Fruit fly (Drosophila melanogaster) whole organism, embryonic: ENCODE results near the gene CG5096.

ENCODE experiments used
- Bgb ChIP-seq: fragments of 200-800 bp; sonication (Bioruptor generic); IDR thresholded peaks from 2 replicates; pipeline ENCODE4 v1.3.6; 2022; ENCODE audit warnings: missing biosample characterization, missing genetic modification characterization; ENCODE audit not compliant: partially characterized antibody
- CG12155 ChIP-seq: fragments of 200-800 bp; sonication (Bioruptor generic); optimal IDR thresholded peaks from 3 replicates; lab custom pipeline; 2016; ENCODE audit warnings: missing biosample characterization, missing genetic modification characterization
- CG13287 ChIP-seq: fragments of 200-800 bp; sonication (Bioruptor generic); IDR thresholded peaks from 2 replicates; pipeline ENCODE4 v1.3.6; 2022; ENCODE audit warnings: missing biosample characterization, missing genetic modification characterization; ENCODE audit not compliant: partially characterized antibody
- CG14710 ChIP-seq: fragments of 200-800 bp; sonication (Bioruptor generic); optimal IDR thresholded peaks from 3 replicates; lab custom pipeline; 2019; ENCODE audit warnings: missing biosample characterization, mild to moderate bottlenecking, missing genetic modification characterization, moderate library complexity
- CG1603 ChIP-seq: fragments of 200-800 bp; sonication (Bioruptor generic); optimal IDR thresholded peaks from 2 replicates; lab custom pipeline; 2019; ENCODE audit warnings: missing biosample characterization, mild to moderate bottlenecking, missing genetic modification characterization, moderate library complexity
- CG18262 ChIP-seq: fragments of 200-800 bp; optimal IDR thresholded peaks from 3 replicates; lab custom pipeline; 2019; ENCODE audit warnings: missing biosample characterization, mild to moderate bottlenecking, missing genetic modification characterization, moderate library complexity
- CG18476 ChIP-seq: fragments of 200-800 bp; sonication (Bioruptor generic); optimal IDR thresholded peaks from 2 replicates; lab custom pipeline; 2016; ENCODE audit warnings: missing biosample characterization, mild to moderate bottlenecking, missing genetic modification characterization
- CG2116 ChIP-seq: fragments of 200-800 bp; sonication (Bioruptor generic); optimal IDR thresholded peaks from 3 replicates; lab custom pipeline; 2018; ENCODE audit warnings: missing biosample characterization, mild to moderate bottlenecking, missing genetic modification characterization
- CG2712 ChIP-seq: fragments of 200-800 bp; optimal IDR thresholded peaks from 3 replicates; lab custom pipeline; 2019; ENCODE audit warnings: missing biosample characterization, mild to moderate bottlenecking, missing genetic modification characterization, moderate library complexity
- CG30403 ChIP-seq: fragments of 200-800 bp; sonication (Bioruptor generic); optimal IDR thresholded peaks from 3 replicates; lab custom pipeline; 2016; ENCODE audit warnings: missing biosample characterization, missing genetic modification characterization
- CG33557 ChIP-seq: fragments of 200-800 bp; sonication (Bioruptor generic); optimal IDR thresholded peaks from 2 replicates; lab custom pipeline; 2019; ENCODE audit warnings: missing biosample characterization, mild to moderate bottlenecking, missing genetic modification characterization, moderate library complexity
- CG34376 ChIP-seq: fragments of 200-800 bp; sonication (Bioruptor generic); optimal IDR thresholded peaks from 2 replicates; lab custom pipeline; 2018; ENCODE audit warnings: missing biosample characterization, mild to moderate bottlenecking, missing genetic modification characterization
- CG34422 ChIP-seq: fragments of 200-800 bp; sonication (Bioruptor generic); IDR thresholded peaks from 3 replicates; pipeline ENCODE4 v1.3.6; 2022; ENCODE audit warnings: missing biosample characterization, missing genetic modification characterization
- CG4424 ChIP-seq: fragments of 200-800 bp; sonication (Bioruptor generic); optimal IDR thresholded peaks from 3 replicates; lab custom pipeline; 2016; ENCODE audit warnings: missing biosample characterization, missing genetic modification characterization
- CG4707 ChIP-seq: fragments of 200-800 bp; sonication (Bioruptor generic); optimal IDR thresholded peaks from 2 replicates; lab custom pipeline; 2018; ENCODE audit warnings: missing biosample characterization, mild to moderate bottlenecking, missing genetic modification characterization, moderate library complexity
- CG6683 ChIP-seq: fragments of 200-800 bp; sonication (Bioruptor generic); optimal IDR thresholded peaks from 2 replicates; lab custom pipeline; 2017; ENCODE audit warnings: missing biosample characterization, mild to moderate bottlenecking, missing genetic modification characterization, missing genetic modification reagents
- CHES-1-like ChIP-seq: fragments of 200-800 bp; sonication (Bioruptor generic); optimal IDR thresholded peaks from 2 replicates; lab custom pipeline; 2016; ENCODE audit warnings: missing biosample characterization, missing genetic modification characterization
- CrebB ChIP-seq: fragments of 200-800 bp; sonication (Bioruptor generic); optimal IDR thresholded peaks from 3 replicates; lab custom pipeline; 2018; ENCODE audit warnings: missing biosample characterization, mild to moderate bottlenecking, missing genetic modification characterization
- Eip74EF ChIP-seq, 2 experiments: fragments of 200-800 bp in 1 of 2; fragments of >200 bp in 1 of 2; sonication (Bioruptor generic) in 1 of 2; optimal IDR thresholded peaks; 2 replicates each; lab custom pipeline; 2017 to 2019; ENCODE audit warnings: missing biosample characterization in 2 of 2, missing genetic modification characterization in 2 of 2, mild to moderate bottlenecking in 1 of 2, moderate library complexity in 1 of 2
- Max ChIP-seq: fragments of 200-800 bp; sonication (Bioruptor generic); optimal IDR thresholded peaks from 2 replicates; lab custom pipeline; 2016; ENCODE audit warnings: missing biosample characterization, mild to moderate bottlenecking, missing genetic modification characterization
- Med ChIP-seq: fragments of 200-800 bp; sonication (Bioruptor generic); peaks from one replicate; lab custom pipeline; 2016; ENCODE audit warnings: missing biosample characterization, missing genetic modification characterization, mild to moderate bottlenecking, inconsistent platforms, moderate library complexity
- Nf-YC ChIP-seq: fragments of 200-800 bp; optimal IDR thresholded peaks from 3 replicates; lab custom pipeline; 2019; ENCODE audit warnings: missing biosample characterization, mild to moderate bottlenecking, missing genetic modification characterization, moderate library complexity
- Scr ChIP-seq: fragments of 200-800 bp; sonication (Bioruptor generic); IDR thresholded peaks from 2 replicates; pipeline ENCODE4 v1.3.6; 2022; ENCODE audit warnings: missing biosample characterization, missing genetic modification characterization; ENCODE audit not compliant: partially characterized antibody
- Sin3A ChIP-seq: fragments of >200 bp; optimal IDR thresholded peaks from 2 replicates; lab custom pipeline; 2018
- Sox100B ChIP-seq: fragments of 200-800 bp; sonication (Bioruptor generic); optimal IDR thresholded peaks from 3 replicates; lab custom pipeline; 2018; ENCODE audit warnings: missing biosample characterization, mild to moderate bottlenecking, missing genetic modification characterization
- Stat92E ChIP-seq, 3 experiments: fragments of >200 bp in 2 of 3; fragments of 200-800 bp in 1 of 3; sonication (Bioruptor generic) in 1 of 3; optimal IDR thresholded peaks; 2 replicates each; lab custom pipeline; 2017 to 2019; ENCODE audit warnings: missing biosample characterization in 3 of 3, missing genetic modification characterization in 3 of 3, mild to moderate bottlenecking in 1 of 3, moderate library complexity in 1 of 3
- Xbp1 ChIP-seq: fragments of 200-800 bp; sonication (Bioruptor generic); optimal IDR thresholded peaks from 3 replicates; lab custom pipeline; 2016; ENCODE audit warnings: missing biosample characterization, mild to moderate bottlenecking, missing genetic modification characterization
- abd-A ChIP-seq: fragments of 200-800 bp; sonication (Bioruptor generic); optimal IDR thresholded peaks from 3 replicates; lab custom pipeline; 2019; ENCODE audit warnings: missing biosample characterization, mild to moderate bottlenecking, missing genetic modification characterization, moderate library complexity
- amos ChIP-seq: fragments of 200-800 bp; sonication (Bioruptor generic); IDR thresholded peaks from 2 replicates; pipeline ENCODE4 v1.3.6; 2022; ENCODE audit warnings: missing biosample characterization, missing genetic modification characterization; ENCODE audit not compliant: partially characterized antibody
- bbx ChIP-seq: fragments of 200-800 bp; sonication (Bioruptor generic); IDR thresholded peaks from 2 replicates; pipeline ENCODE4 v1.3.6; 2022; ENCODE audit warnings: missing biosample characterization, missing genetic modification characterization; ENCODE audit not compliant: partially characterized antibody
- emc ChIP-seq: fragments of 200-800 bp; sonication (Bioruptor generic); optimal IDR thresholded peaks from 2 replicates; lab custom pipeline; 2016; ENCODE audit warnings: missing biosample characterization, missing genetic modification characterization
- en ChIP-seq: fragments of 200-800 bp; sonication (Bioruptor generic); optimal IDR thresholded peaks from 2 replicates; lab custom pipeline; 2016; ENCODE audit warnings: missing biosample characterization, missing genetic modification characterization
- ewg ChIP-seq: fragments of 200-800 bp; sonication (Bioruptor generic); optimal IDR thresholded peaks from 3 replicates; lab custom pipeline; 2017; ENCODE audit warnings: mild to moderate bottlenecking, missing biosample characterization, missing genetic modification reagents, missing genetic modification characterization
- gfzf ChIP-seq: fragments of 200-800 bp; sonication (Bioruptor generic); optimal IDR thresholded peaks from 2 replicates; lab custom pipeline; 2016; ENCODE audit warnings: missing biosample characterization, mild to moderate bottlenecking, missing genetic modification characterization, moderate library complexity
- grau ChIP-seq: fragments of 200-800 bp; optimal IDR thresholded peaks from 3 replicates; lab custom pipeline; 2019; ENCODE audit warnings: missing biosample characterization, mild to moderate bottlenecking, missing genetic modification characterization, moderate library complexity
- h ChIP-seq: fragments of >200 bp; optimal IDR thresholded peaks from 2 replicates; lab custom pipeline; 2017
- jigr1 ChIP-seq: fragments of 200-800 bp; sonication (Bioruptor generic); IDR thresholded peaks from 3 replicates; pipeline ENCODE4 v1.3.6; 2022; ENCODE audit warnings: missing biosample characterization, missing genetic modification characterization
- kay ChIP-seq: fragments of 200-800 bp; sonication (Bioruptor generic); optimal IDR thresholded peaks from 2 replicates; lab custom pipeline; 2016; ENCODE audit warnings: missing biosample characterization, missing genetic modification characterization
- lola ChIP-seq, 3 experiments: fragments of >200 bp in 2 of 3; fragments of 200-800 bp in 1 of 3; sonication (Bioruptor generic) in 1 of 3; optimal IDR thresholded peaks; 2 replicates each; lab custom pipeline; 2017 to 2019; ENCODE audit warnings: missing biosample characterization in 3 of 3, missing genetic modification characterization in 3 of 3, mild to moderate bottlenecking in 1 of 3, moderate library complexity in 1 of 3
- mld ChIP-seq: fragments of 200-800 bp; sonication (Bioruptor generic); IDR thresholded peaks from 3 replicates; pipeline ENCODE4 v1.3.6; 2022; ENCODE audit warnings: missing biosample characterization, missing genetic modification characterization; ENCODE audit not compliant: partially characterized antibody
- nerfin-2 ChIP-seq: fragments of 200-800 bp; sonication (Bioruptor generic); IDR thresholded peaks from 2 replicates; pipeline ENCODE4 v1.3.6; 2022; ENCODE audit warnings: missing biosample characterization, missing genetic modification characterization; ENCODE audit not compliant: partially characterized antibody
- pum ChIP-seq: fragments of 200-800 bp; sonication (Bioruptor generic); optimal IDR thresholded peaks from 2 replicates; lab custom pipeline; 2016; ENCODE audit warnings: missing biosample characterization, missing genetic modification characterization
- sob ChIP-seq: fragments of 200-800 bp; sonication (Bioruptor generic); IDR thresholded peaks from 2 replicates; pipeline ENCODE4 v1.3.6; 2022; ENCODE audit warnings: missing biosample characterization, missing genetic modification characterization
- stwl ChIP-seq: fragments of 200-800 bp; sonication (Bioruptor generic); optimal IDR thresholded peaks from 3 replicates; lab custom pipeline; 2018; ENCODE audit warnings: missing biosample characterization, mild to moderate bottlenecking, missing genetic modification characterization, moderate library complexity
- sug ChIP-seq: fragments of 200-800 bp; optimal IDR thresholded peaks from 2 replicates; lab custom pipeline; 2019; ENCODE audit warnings: missing biosample characterization, mild to moderate bottlenecking, missing genetic modification characterization, moderate library complexity
- zen ChIP-seq: fragments of 200-800 bp; sonication (Bioruptor generic); optimal IDR thresholded peaks from 3 replicates; lab custom pipeline; 2018; ENCODE audit warnings: missing biosample characterization, mild to moderate bottlenecking, missing genetic modification characterization, moderate library complexity
- zen2 ChIP-seq: fragments of 200-800 bp; sonication (Bioruptor generic); IDR thresholded peaks from 3 replicates; pipeline ENCODE4 v1.3.6; 2022; ENCODE audit warnings: missing biosample characterization, missing genetic modification characterization; ENCODE audit not compliant: partially characterized antibody
- zf30C ChIP-seq: fragments of 200-800 bp; sonication (Bioruptor generic); optimal IDR thresholded peaks from 3 replicates; lab custom pipeline; 2018; ENCODE audit warnings: missing biosample characterization, mild to moderate bottlenecking, missing genetic modification characterization

The CG5096 gene

dm6 chr2L:10426534-10427048 lies 44.5 kb downstream of the CG5096 start, which contains the start of the genes SmB and KdelR (continued):
- TF ChIP-seq bbx, result peak; percentile 66
- TF ChIP-seq h (lab: Kevin White, UChicago), result no peak
- peak; percentile 16 for TF ChIP-seq CG1603 (tag; lab: Kevin White, UChicago)
- TF ChIP-seq CG30403 (GFP tag; lab: Kevin White, UChicago), result peak; percentile 44
- TF ChIP-seq sob (GFP tag; lab: Robert Waterston, UW), result no peak
- peak; percentile 61 for TF ChIP-seq CG2712 (tag; lab: Kevin White, UChicago)
- TF ChIP-seq emc (GFP tag; lab: Kevin White, UChicago), result no peak
- peak; percentile 58; the same call in 1 of the 3 replicates for TF ChIP-seq CG34422
- peak; percentile 49 for TF ChIP-seq CG18262 (tag; lab: Kevin White, UChicago)
- peak; percentile 60 for TF ChIP-seq Nf-YC (tag; lab: Kevin White, UChicago)
- peak in 1 of 3 experiments; percentile 7 for TF ChIP-seq Stat92E (GFP tag; optimal IDR thresholded peaks at IDR 0.05; lab: Kevin White, UChicago)
- TF ChIP-seq zen2 (GFP tag; lab: Robert Waterston, UW), result peak; percentile 66
- TF ChIP-seq CG4707 (GFP tag; lab: Kevin White, UChicago), result no peak
- TF ChIP-seq Max (GFP tag; lab: Kevin White, UChicago), result peak; percentile 64
- peak; percentile 10 for TF ChIP-seq pum (GFP tag; lab: Kevin White, UChicago)
- no peak for TF ChIP-seq abd-A (tag; lab: Kevin White, UChicago)
- peak; percentile 61 for TF ChIP-seq gfzf
- TF ChIP-seq ewg (GFP tag; lab: Kevin White, UChicago), result peak; percentile 56
- TF ChIP-seq CG14710, result peak; percentile 87
- no peak for TF ChIP-seq CG6683 (GFP tag; lab: Kevin White, UChicago)
- TF ChIP-seq Scr (GFP tag; lab: Robert Waterston, UW), result peak; percentile 86
- peak; percentile 92 for TF ChIP-seq CG13287 (GFP tag; lab: Robert Waterston, UW)
- TF ChIP-seq kay (GFP tag; lab: Kevin White, UChicago), result peak; percentile 90
- TF ChIP-seq CrebB (tag; lab: Kevin White, UChicago), result peak; percentile 15
- no peak; the same call in 2 of the 3 replicates for TF ChIP-seq jigr1 (GFP tag; lab: Robert Waterston, UW)
- TF ChIP-seq Sin3A (lab: Kevin White, UChicago), result peak; percentile 44
- TF ChIP-seq sug (tag; lab: Kevin White, UChicago), result peak; percentile 58
- TF ChIP-seq CG4424 (GFP tag; lab: Kevin White, UChicago), result peak; percentile 37
- TF ChIP-seq Eip74EF (GFP tag; optimal IDR thresholded peaks at IDR 0.05; lab: Kevin White, UChicago), result no peak
- TF ChIP-seq CG2116 (GFP tag; lab: Kevin White, UChicago), result peak; percentile 94
- no peak for TF ChIP-seq zf30C (GFP tag; lab: Kevin White, UChicago)
- peak; percentile 11 for TF ChIP-seq zen (tag; lab: Kevin White, UChicago)
- peak; percentile 26 for TF ChIP-seq CHES-1-like (GFP tag; lab: Kevin White, UChicago)
- TF ChIP-seq lola (GFP tag; optimal IDR thresholded peaks at IDR 0.05; lab: Kevin White, UChicago), result peak in 1 of 3 experiments; percentile 19
- peak; percentile 83 for TF ChIP-seq Med (GFP tag; lab: Kevin White, UChicago)
- peak; percentile 76; the same call in 2 of the 3 replicates for TF ChIP-seq mld
- TF ChIP-seq grau (tag; lab: Kevin White, UChicago), result peak; percentile 32
- TF ChIP-seq CG12155 (GFP tag; lab: Kevin White, UChicago), result peak; percentile 52
- TF ChIP-seq Xbp1 (GFP tag; lab: Kevin White, UChicago), result peak; percentile 97
- peak; percentile 48 for TF ChIP-seq Sox100B (GFP tag; lab: Kevin White, UChicago)
- TF ChIP-seq CG34376 (GFP tag; lab: Kevin White, UChicago), result no peak
- TF ChIP-seq amos (GFP tag; lab: Robert Waterston, UW), result peak; percentile 67; the same call in 1 of the 2 replicates
- TF ChIP-seq stwl, result peak; percentile 91
- peak; percentile 80 for TF ChIP-seq Bgb (GFP tag; lab: Robert Waterston, UW)
- TF ChIP-seq nerfin-2 (GFP tag; lab: Robert Waterston, UW), result peak; percentile 95
- TF ChIP-seq CG18476 (GFP tag; lab: Kevin White, UChicago), result peak; percentile 7
- peak; percentile 26 for TF ChIP-seq CG33557
- TF ChIP-seq en, result no peak
